Worm (Caenorhabditis elegans): ENCODE results near the gene C49F5.6.

DNA sequence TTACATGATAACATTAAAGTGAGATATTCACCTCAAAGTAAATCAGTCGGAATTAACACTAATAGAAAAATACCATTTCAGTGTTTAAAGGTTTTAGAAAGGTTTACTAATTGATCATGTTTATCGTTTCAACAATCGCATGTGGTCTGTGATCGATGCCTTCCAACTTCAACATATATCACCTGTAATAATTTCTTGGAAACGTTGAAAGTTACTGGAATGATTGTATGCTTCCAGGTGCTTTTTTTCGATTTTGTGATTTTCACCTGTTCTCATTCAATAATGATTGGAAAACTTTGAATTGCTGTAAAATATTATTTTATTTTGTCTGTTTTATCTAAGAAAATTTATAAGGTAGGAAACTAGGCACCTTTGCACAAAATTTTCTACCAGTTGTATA is 34.4 kb downstream of the C49F5.6 start:
- no peak for TF ChIP-seq ama-1 (optimal IDR thresholded peaks at IDR 0.05)
- TF ChIP-seq nfya-1 (tag; optimal IDR thresholded peaks at IDR 0.05): no peak
- no peak for TF ChIP-seq pqm-1 (tag; optimal IDR thresholded peaks at IDR 0.05)
- no peak for TF ChIP-seq fkh-10 (GFP tag; optimal IDR thresholded peaks at IDR 0.05)
- no peak for TF ChIP-seq pha-2 (tag; optimal IDR thresholded peaks at IDR 0.05)
- TF ChIP-seq ets-4 (tag; optimal IDR thresholded peaks at IDR 0.05): no peak
- TF ChIP-seq nhr-11 (tag; optimal IDR thresholded peaks at IDR 0.05): no peak
- no peak for TF ChIP-seq hlh-8 (tag; optimal IDR thresholded peaks at IDR 0.05)
- TF ChIP-seq F13H6.1 (tag; optimal IDR thresholded peaks at IDR 0.05): no peak
- no peak for TF ChIP-seq K09A11.1 (tag; optimal IDR thresholded peaks at IDR 0.05; ENCODE audit: insufficient read depth)
- TF ChIP-seq gmeb-2 (tag; optimal IDR thresholded peaks at IDR 0.05): no peak
- TF ChIP-seq npax-4 (tag; optimal IDR thresholded peaks at IDR 0.05): no peak

Data from whole organism, late embryonic.